Worm (Caenorhabditis elegans) whole organism, L3 larva: ENCODE data around the gene F58H1.8.

ENCODE experiments used
- fkh-2 ChIP-seq: fragments of 150-350 bp; optimal IDR thresholded peaks from 2 replicates; lab custom pipeline; 2014; ENCODE audit warnings: missing biosample characterization, missing genetic modification reagents, missing genetic modification characterization
- nhr-237 ChIP-seq: fragments of 150-350 bp; optimal IDR thresholded peaks from 2 replicates; lab custom pipeline; 2014; ENCODE audit warnings: missing biosample characterization, missing genetic modification characterization
- nhr-28 ChIP-seq: fragments of 150-350 bp; optimal IDR thresholded peaks from 2 replicates; lab custom pipeline; 2014; ENCODE audit warnings: missing biosample characterization, missing genetic modification characterization
- snpc-4 ChIP-seq: fragments of 150-350 bp; optimal IDR thresholded peaks from 2 replicates; lab custom pipeline; 2014; ENCODE audit warnings: missing biosample characterization, missing genetic modification characterization
- unc-62 ChIP-seq: fragments of 150-350 bp; sonication (generic microtip); optimal IDR thresholded peaks from 4 replicates; lab custom pipeline; 2014; ENCODE audit warnings: missing biosample characterization, missing genetic modification reagents, missing genetic modification characterization

DNA sequence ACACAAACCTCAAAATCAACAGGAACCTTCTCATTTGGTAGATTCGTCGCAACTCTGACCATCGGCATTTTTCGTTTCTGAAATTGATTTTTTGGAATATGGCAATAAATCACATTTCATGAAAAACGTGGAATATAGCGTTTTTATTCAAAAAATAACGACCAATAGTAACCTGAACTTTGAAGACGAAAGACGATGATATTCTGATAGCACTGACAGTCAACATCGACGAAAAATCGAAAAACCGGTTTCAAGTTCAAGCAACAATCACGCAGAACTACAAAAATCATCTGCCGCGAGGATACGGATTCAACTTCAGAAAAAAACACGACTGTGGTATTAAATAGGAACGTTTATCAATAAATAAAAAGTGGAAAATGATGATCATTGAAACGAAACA lies 43.2 kb downstream of the F58H1.8 start, which contains the start of gene mif-2:
- TF ChIP-seq nhr-237, result no peak
- TF ChIP-seq nhr-28, result no peak
- TF ChIP-seq fkh-2 (tag; lab: Kevin White, UChicago), result no peak
- TF ChIP-seq unc-62 (GFP tag; lab: Kevin White, UChicago), result no peak
- no peak for TF ChIP-seq snpc-4 (tag; lab: Kevin White, UChicago)
